Fruit fly (Drosophila melanogaster) Kc167 (cell line): Measurements from ENCODE around the gene Antdh.

Experiments used
- Sin3A ChIP-seq: fragments of >200 bp; optimal IDR thresholded peaks from 2 replicates; lab custom pipeline; 2018; ENCODE audit warnings: missing external identifiers
- h ChIP-seq: fragments of >200 bp; optimal IDR thresholded peaks from 3 replicates; lab custom pipeline; 2018; ENCODE audit warnings: missing external identifiers
- ttk ChIP-seq: sonication (Bioruptor generic); optimal IDR thresholded peaks from 2 replicates; lab custom pipeline; 2017; ENCODE audit warnings: missing external identifiers

DNA sequence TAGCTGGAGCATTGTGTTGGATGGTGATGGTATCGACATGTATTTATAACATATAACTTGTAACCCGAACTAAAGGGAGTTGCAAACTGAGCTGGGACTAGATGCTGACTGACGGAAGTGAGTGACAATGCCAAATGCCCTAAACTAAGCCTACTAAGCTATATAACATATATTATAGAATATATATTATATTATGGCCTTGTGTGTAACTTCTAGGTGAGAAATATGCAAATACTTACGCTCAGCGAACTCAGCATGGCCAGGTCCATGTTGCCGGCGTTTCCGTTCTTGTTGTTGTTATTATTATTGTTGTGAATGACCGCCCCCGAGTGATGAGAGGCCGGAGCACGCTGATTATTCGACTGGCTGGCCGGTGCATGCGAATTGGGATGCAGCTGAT lies 36.5 kb downstream of the Antdh start, which contains the start of gene CG44385:
- no peak for TF ChIP-seq ttk
- no peak for TF ChIP-seq h (lab: Kevin White, UChicago)
- no peak for TF ChIP-seq Sin3A (lab: Kevin White, UChicago)
